Fruit fly (Drosophila melanogaster) whole organism, embryonic: Measurements from ENCODE around the gene phol.

Experiments
- B-H2 ChIP-seq: fragments of 200-800 bp; sonication (Bioruptor generic); optimal IDR thresholded peaks from 2 replicates; lab custom pipeline; 2018; ENCODE audit warnings: missing biosample characterization, mild to moderate bottlenecking, missing genetic modification characterization
- Bteb2 ChIP-seq: fragments of 200-800 bp; sonication (Bioruptor generic); optimal IDR thresholded peaks from 2 replicates; lab custom pipeline; 2016; ENCODE audit warnings: missing biosample characterization, missing genetic modification characterization
- CG10543 ChIP-seq: fragments of 200-800 bp; sonication (Bioruptor generic); optimal IDR thresholded peaks from 3 replicates; lab custom pipeline; 2017; ENCODE audit warnings: missing biosample characterization, mild to moderate bottlenecking, missing genetic modification characterization, moderate library complexity
- CG10654 ChIP-seq: fragments of 200-800 bp; sonication (Bioruptor generic); optimal IDR thresholded peaks from 2 replicates; lab custom pipeline; 2016; ENCODE audit warnings: missing biosample characterization, missing genetic modification characterization
- CG11723 ChIP-seq: fragments of 200-800 bp; sonication (Bioruptor generic); optimal IDR thresholded peaks from 2 replicates; lab custom pipeline; 2017; ENCODE audit warnings: missing biosample characterization, mild to moderate bottlenecking, missing genetic modification characterization
- CG14710 ChIP-seq: fragments of 200-800 bp; sonication (Bioruptor generic); optimal IDR thresholded peaks from 3 replicates; lab custom pipeline; 2019; ENCODE audit warnings: missing biosample characterization, mild to moderate bottlenecking, missing genetic modification characterization, moderate library complexity
- CG2199 ChIP-seq: fragments of 200-800 bp; sonication (Bioruptor generic); IDR thresholded peaks from 3 replicates; pipeline ENCODE4 v1.3.6; 2022; ENCODE audit warnings: missing biosample characterization, missing genetic modification characterization
- CG30431 ChIP-seq: fragments of 200-800 bp; sonication (Bioruptor generic); optimal IDR thresholded peaks from 2 replicates; lab custom pipeline; 2017; ENCODE audit warnings: missing biosample characterization, missing genetic modification characterization
- CG31388 ChIP-seq: fragments of 200-800 bp; sonication (Bioruptor generic); optimal IDR thresholded peaks from 2 replicates; lab custom pipeline; 2016; ENCODE audit warnings: missing biosample characterization, missing genetic modification characterization
- CG32772 ChIP-seq: fragments of 200-800 bp; sonication (Bioruptor generic); IDR thresholded peaks from 2 replicates; pipeline ENCODE4 v1.3.6; 2022; ENCODE audit warnings: missing biosample characterization, missing genetic modification characterization
- CG34376 ChIP-seq: fragments of 200-800 bp; sonication (Bioruptor generic); optimal IDR thresholded peaks from 2 replicates; lab custom pipeline; 2018; ENCODE audit warnings: missing biosample characterization, mild to moderate bottlenecking, missing genetic modification characterization
- CG42726 ChIP-seq: fragments of 200-800 bp; sonication (Bioruptor generic); IDR thresholded peaks from 2 replicates; pipeline ENCODE4 v1.3.6; 2022; ENCODE audit warnings: missing biosample characterization, missing genetic modification characterization; ENCODE audit not compliant: partially characterized antibody
- CG4360 ChIP-seq: fragments of 200-800 bp; sonication (Bioruptor generic); IDR thresholded peaks from 2 replicates; pipeline ENCODE4 v1.3.6; 2022; ENCODE audit warnings: missing biosample characterization, missing genetic modification characterization
- CG43689 ChIP-seq: fragments of 200-800 bp; sonication (Bioruptor generic); IDR thresholded peaks from 2 replicates; pipeline ENCODE4 v1.3.6; 2022; ENCODE audit warnings: missing biosample characterization, missing genetic modification characterization
- CG6813 ChIP-seq: fragments of 200-800 bp; sonication (Bioruptor generic); optimal IDR thresholded peaks from 2 replicates; lab custom pipeline; 2017; ENCODE audit warnings: missing biosample characterization, missing genetic modification characterization, mild to moderate bottlenecking, moderate library complexity, missing genetic modification reagents
- CG7357 ChIP-seq: fragments of 200-800 bp; sonication (Bioruptor generic); IDR thresholded peaks from 3 replicates; pipeline ENCODE4 v1.3.6; 2022; ENCODE audit warnings: missing biosample characterization, missing genetic modification characterization
- CG8281 ChIP-seq: fragments of 200-800 bp; sonication (Bioruptor generic); optimal IDR thresholded peaks from 2 replicates; lab custom pipeline; 2018; ENCODE audit warnings: missing biosample characterization, mild to moderate bottlenecking, missing genetic modification characterization, moderate library complexity
- CG8944 ChIP-seq: fragments of 200-800 bp; sonication (Bioruptor generic); optimal IDR thresholded peaks from 3 replicates; lab custom pipeline; 2016; ENCODE audit warnings: missing biosample characterization, missing genetic modification characterization
- CG9437 ChIP-seq: fragments of 200-800 bp; sonication (Bioruptor generic); optimal IDR thresholded peaks from 2 replicates; lab custom pipeline; 2018; ENCODE audit warnings: missing biosample characterization, mild to moderate bottlenecking, missing genetic modification characterization
- D ChIP-seq, 2 experiments: fragments of 200-800 bp in 1 of 2; fragments of >200 bp in 1 of 2; sonication (Bioruptor generic) in 1 of 2; optimal IDR thresholded peaks; 2 replicates in 1 of 2; 3 replicates in 1 of 2; lab custom pipeline; 2017; ENCODE audit warnings: mild to moderate bottlenecking in 1 of 2, missing biosample characterization in 1 of 2, missing genetic modification characterization in 1 of 2, missing genetic modification reagents in 1 of 2
- Eip74EF ChIP-seq, 2 experiments: fragments of 200-800 bp in 1 of 2; fragments of >200 bp in 1 of 2; sonication (Bioruptor generic) in 1 of 2; optimal IDR thresholded peaks; 2 replicates each; lab custom pipeline; 2017 to 2019; ENCODE audit warnings: missing biosample characterization in 2 of 2, missing genetic modification characterization in 2 of 2, mild to moderate bottlenecking in 1 of 2, moderate library complexity in 1 of 2
- Ets65A ChIP-seq: fragments of 200-800 bp; sonication (Bioruptor generic); peaks from one replicate; lab custom pipeline; 2016; ENCODE audit warnings: missing biosample characterization, missing genetic modification characterization
- Fer3 ChIP-seq: fragments of 200-800 bp; sonication (Bioruptor generic); optimal IDR thresholded peaks from 2 replicates; lab custom pipeline; 2018; ENCODE audit warnings: missing biosample characterization, mild to moderate bottlenecking, missing genetic modification characterization, moderate library complexity
- Lhr ChIP-seq: fragments of 200-800 bp; sonication (Bioruptor generic); optimal IDR thresholded peaks from 3 replicates; lab custom pipeline; 2017; ENCODE audit warnings: mild to moderate bottlenecking, missing biosample characterization, missing genetic modification reagents, missing genetic modification characterization
- Max ChIP-seq: fragments of 200-800 bp; sonication (Bioruptor generic); optimal IDR thresholded peaks from 2 replicates; lab custom pipeline; 2016; ENCODE audit warnings: missing biosample characterization, mild to moderate bottlenecking, missing genetic modification characterization
- Neu2 ChIP-seq: fragments of 200-800 bp; sonication (Bioruptor generic); optimal IDR thresholded peaks from 3 replicates; lab custom pipeline; 2016; ENCODE audit warnings: missing biosample characterization, missing genetic modification characterization, borderline replicate concordance
- NfI ChIP-seq: fragments of 200-800 bp; sonication (Bioruptor generic); optimal IDR thresholded peaks from 3 replicates; lab custom pipeline; 2018; ENCODE audit warnings: missing biosample characterization, mild to moderate bottlenecking, missing genetic modification characterization, moderate library complexity
- Opbp ChIP-seq: fragments of 200-800 bp; sonication (Bioruptor generic); IDR thresholded peaks from 3 replicates; pipeline ENCODE4 v1.3.6; 2022; ENCODE audit warnings: missing biosample characterization, missing genetic modification characterization; ENCODE audit not compliant: partially characterized antibody
- Pdp1 ChIP-seq, 2 experiments: fragments of 200-800 bp; sonication (Bioruptor generic); optimal IDR thresholded peaks; 3 replicates each; lab custom pipeline; 2016; ENCODE audit warnings: missing biosample characterization in 2 of 2, missing genetic modification characterization in 2 of 2, mild to moderate bottlenecking in 1 of 2, moderate library complexity in 1 of 2
- YL-1 ChIP-seq: fragments of 200-800 bp; sonication (Bioruptor generic); optimal IDR thresholded peaks from 3 replicates; lab custom pipeline; 2017; ENCODE audit warnings: missing biosample characterization, mild to moderate bottlenecking, missing genetic modification characterization
- bigmax ChIP-seq: fragments of 200-800 bp; sonication (Bioruptor generic); optimal IDR thresholded peaks from 2 replicates; lab custom pipeline; 2018; ENCODE audit warnings: missing biosample characterization, mild to moderate bottlenecking, missing genetic modification characterization
- cato ChIP-seq: fragments of 200-800 bp; sonication (Bioruptor generic); optimal IDR thresholded peaks from 2 replicates; lab custom pipeline; 2016; ENCODE audit warnings: missing biosample characterization, missing genetic modification characterization, borderline replicate concordance
- chif ChIP-seq, 2 experiments: fragments of 200-800 bp; sonication (Bioruptor generic); optimal IDR thresholded peaks; 3 replicates each; lab custom pipeline; 2016; ENCODE audit warnings: missing biosample characterization in 2 of 2, missing genetic modification characterization in 2 of 2
- dpn ChIP-seq, 2 experiments: fragments of 200-800 bp; sonication (Bioruptor generic); optimal IDR thresholded peaks; 3 replicates each; lab custom pipeline; 2016; ENCODE audit warnings: missing biosample characterization in 2 of 2, missing genetic modification characterization in 2 of 2
- gcm2 ChIP-seq: fragments of 200-800 bp; sonication (Bioruptor generic); optimal IDR thresholded peaks from 2 replicates; lab custom pipeline; 2016; ENCODE audit warnings: missing biosample characterization, missing genetic modification characterization
- grn ChIP-seq: fragments of 200-800 bp; sonication (Bioruptor generic); optimal IDR thresholded peaks from 3 replicates; lab custom pipeline; 2017; ENCODE audit warnings: missing biosample characterization, missing genetic modification characterization
- h ChIP-seq: fragments of >200 bp; optimal IDR thresholded peaks from 2 replicates; lab custom pipeline; 2017
- ham ChIP-seq: fragments of 200-800 bp; sonication (Bioruptor generic); IDR thresholded peaks from 2 replicates; pipeline ENCODE4 v1.3.6; 2022; ENCODE audit warnings: missing biosample characterization, missing genetic modification characterization
- kah ChIP-seq: fragments of 200-800 bp; sonication (Bioruptor generic); optimal IDR thresholded peaks from 2 replicates; lab custom pipeline; 2018; ENCODE audit warnings: missing biosample characterization, mild to moderate bottlenecking, missing genetic modification characterization
- lola ChIP-seq, 3 experiments: fragments of >200 bp in 2 of 3; fragments of 200-800 bp in 1 of 3; sonication (Bioruptor generic) in 1 of 3; optimal IDR thresholded peaks; 2 replicates each; lab custom pipeline; 2017 to 2019; ENCODE audit warnings: missing biosample characterization in 3 of 3, missing genetic modification characterization in 3 of 3, mild to moderate bottlenecking in 1 of 3, moderate library complexity in 1 of 3
- pho ChIP-seq: fragments of 200-800 bp; sonication (Bioruptor generic); optimal IDR thresholded peaks from 2 replicates; lab custom pipeline; 2016; ENCODE audit warnings: missing biosample characterization, missing genetic modification characterization
- psq ChIP-seq: fragments of 200-800 bp; sonication (Bioruptor generic); optimal IDR thresholded peaks from 2 replicates; lab custom pipeline; 2017; ENCODE audit warnings: missing biosample characterization, missing genetic modification characterization
- sd ChIP-seq: fragments of 200-800 bp; sonication (Bioruptor generic); optimal IDR thresholded peaks from 3 replicates; lab custom pipeline; 2018; ENCODE audit warnings: missing biosample characterization, mild to moderate bottlenecking, missing genetic modification characterization, moderate library complexity
- sens ChIP-seq: fragments of 200-800 bp; sonication (Bioruptor generic); peaks from one replicate; lab custom pipeline; 2016; ENCODE audit warnings: missing biosample characterization, missing genetic modification characterization
- slbo ChIP-seq: fragments of 200-800 bp; sonication (Bioruptor generic); IDR thresholded peaks from 2 replicates; pipeline ENCODE4 v1.3.6; 2022; ENCODE audit warnings: missing biosample characterization, missing genetic modification characterization
- stc ChIP-seq: fragments of 200-800 bp; sonication (Bioruptor generic); IDR thresholded peaks from 2 replicates; pipeline ENCODE4 v1.3.6; 2022; ENCODE audit warnings: missing biosample characterization, missing genetic modification characterization
- sug ChIP-seq: fragments of 200-800 bp; optimal IDR thresholded peaks from 2 replicates; lab custom pipeline; 2019; ENCODE audit warnings: missing biosample characterization, mild to moderate bottlenecking, missing genetic modification characterization, moderate library complexity
- ttk ChIP-seq: fragments of 200-800 bp; sonication (Bioruptor generic); IDR thresholded peaks from 2 replicates; pipeline ENCODE4 v2.1.2; 2022; ENCODE audit warnings: missing biosample characterization, missing genetic modification characterization
- vnd ChIP-seq: fragments of 200-800 bp; sonication (Bioruptor generic); IDR thresholded peaks from 3 replicates; pipeline ENCODE4 v1.3.6; 2022; ENCODE audit warnings: missing biosample characterization, missing genetic modification characterization; ENCODE audit not compliant: partially characterized antibody

phol gene

dm6 chr3L:9451522-9452118, 4.5 kb downstream of the phol start, which contains the start of the genes CG3448 and ghi (continued):
- TF ChIP-seq D (optimal IDR thresholded peaks at IDR 0.05; lab: Kevin White, UChicago), result no peak
- peak; percentile 37 for TF ChIP-seq D (GFP tag; optimal IDR thresholded peaks at IDR 0.05; lab: Kevin White, UChicago)
- peak; percentile 75; the same call in 2 of the 3 replicates for TF ChIP-seq Opbp (GFP tag; lab: Robert Waterston, UW)
- TF ChIP-seq Lhr (GFP tag; lab: Kevin White, UChicago), result peak; percentile 13
- peak; percentile 35 for TF ChIP-seq NfI (GFP tag; lab: Kevin White, UChicago)
- TF ChIP-seq Pdp1 (GFP tag; optimal IDR thresholded peaks at IDR 0.05; lab: Kevin White, UChicago), result peak; percentile 51 to 67
- peak; percentile 63 for TF ChIP-seq YL-1
- TF ChIP-seq CG8944 (GFP tag; lab: Kevin White, UChicago), result no peak
- TF ChIP-seq lola (GFP tag; optimal IDR thresholded peaks at IDR 0.05; lab: Kevin White, UChicago), result peak in 1 of 3 experiments; percentile 15
- peak; percentile 1 to 54 for TF ChIP-seq Eip74EF (GFP tag; optimal IDR thresholded peaks at IDR 0.05; lab: Kevin White, UChicago)
- TF ChIP-seq vnd, result peak; percentile 54
- TF ChIP-seq CG34376 (GFP tag; lab: Kevin White, UChicago), result peak; percentile 61
- no peak for TF ChIP-seq Neu2 (GFP tag; lab: Kevin White, UChicago)
- TF ChIP-seq sens, result peak; percentile 93
- TF ChIP-seq CG11723 (GFP tag; lab: Kevin White, UChicago), result no peak
- no peak for TF ChIP-seq CG2199 (GFP tag; lab: Robert Waterston, UW)
- no peak for TF ChIP-seq CG31388 (GFP tag; lab: Kevin White, UChicago)
- no peak for TF ChIP-seq bigmax (GFP tag; lab: Kevin White, UChicago)
- TF ChIP-seq sd (tag; lab: Kevin White, UChicago), result no peak
- no peak for TF ChIP-seq psq
- TF ChIP-seq CG7357 (GFP tag; lab: Robert Waterston, UW), result 0 out of 3 replicates have a peak, but pooled peaks have one; percentile 28
- TF ChIP-seq Fer3 (tag; lab: Kevin White, UChicago), result peak; percentile 68
- TF ChIP-seq gcm2, result no peak
- peak; percentile 86 for TF ChIP-seq CG14710 (tag; lab: Kevin White, UChicago)
- TF ChIP-seq ham (GFP tag; lab: Robert Waterston, UW), result no peak
- TF ChIP-seq CG30431 (GFP tag; lab: Kevin White, UChicago), result no peak
- TF ChIP-seq CG10654 (GFP tag; lab: Kevin White, UChicago), result peak; percentile 62
- TF ChIP-seq CG4360 (GFP tag; lab: Robert Waterston, UW), result no peak
- TF ChIP-seq CG43689 (GFP tag; lab: Robert Waterston, UW), result no peak
- peak; percentile 45 for TF ChIP-seq B-H2 (GFP tag; lab: Kevin White, UChicago)
- TF ChIP-seq ttk (GFP tag; lab: Robert Waterston, UW), result peak; percentile 42; the same call in 1 of the 2 replicates
- no peak for TF ChIP-seq CG42726 (GFP tag; lab: Robert Waterston, UW)
- no peak for TF ChIP-seq CG9437 (GFP tag; lab: Kevin White, UChicago)
- peak; percentile 28 for TF ChIP-seq pho
- TF ChIP-seq stc, result peak; percentile 58
- TF ChIP-seq cato (GFP tag; lab: Kevin White, UChicago), result no peak
- TF ChIP-seq slbo (GFP tag; lab: Robert Waterston, UW), result peak; percentile 36; the same call in 1 of the 2 replicates
- peak; percentile 86 for TF ChIP-seq Ets65A (GFP tag; lab: Kevin White, UChicago)
- no peak for TF ChIP-seq CG6813 (GFP tag; lab: Kevin White, UChicago)
- no peak for TF ChIP-seq chif (GFP tag; optimal IDR thresholded peaks at IDR 0.05; lab: Kevin White, UChicago)
- TF ChIP-seq grn, result peak; percentile 1
- peak; percentile 32 for TF ChIP-seq kah (GFP tag; lab: Kevin White, UChicago)
- TF ChIP-seq CG10543 (GFP tag; lab: Kevin White, UChicago), result peak; percentile 53
- TF ChIP-seq CG8281 (tag; lab: Kevin White, UChicago), result peak; percentile 26
- peak; percentile 23 for TF ChIP-seq sug (tag; lab: Kevin White, UChicago)
- peak; percentile 56 to 63 for TF ChIP-seq dpn (GFP tag; optimal IDR thresholded peaks at IDR 0.05; lab: Kevin White, UChicago)
- TF ChIP-seq h (lab: Kevin White, UChicago), result no peak
- TF ChIP-seq Bteb2 (GFP tag; lab: Kevin White, UChicago), result no peak
- no peak for TF ChIP-seq CG32772 (GFP tag; lab: Robert Waterston, UW)
- peak; percentile 68 for TF ChIP-seq Max (GFP tag; lab: Kevin White, UChicago)
